Fruit fly (Drosophila melanogaster) whole organism, embryonic: ENCODE data around the gene CG43702.

Experiments
- ATbp ChIP-seq: fragments of 200-800 bp; sonication (Bioruptor generic); optimal IDR thresholded peaks from 2 replicates; lab custom pipeline; 2017; ENCODE audit warnings: missing biosample characterization, mild to moderate bottlenecking, missing genetic modification characterization, missing genetic modification reagents
- Blimp-1 ChIP-seq: fragments of 200-800 bp; sonication (Bioruptor generic); optimal IDR thresholded peaks from 3 replicates; lab custom pipeline; 2018; ENCODE audit warnings: missing biosample characterization, missing genetic modification characterization, mild to moderate bottlenecking, moderate library complexity, missing genetic modification reagents
- CG10274 ChIP-seq: fragments of 200-800 bp; sonication (Bioruptor generic); optimal IDR thresholded peaks from 3 replicates; lab custom pipeline; 2017; ENCODE audit warnings: missing biosample characterization, mild to moderate bottlenecking, missing genetic modification characterization
- CG10321 ChIP-seq: fragments of 200-800 bp; sonication (Bioruptor generic); IDR thresholded peaks from 2 replicates; pipeline ENCODE4 v1.3.6; 2022; ENCODE audit warnings: missing biosample characterization, missing genetic modification characterization
- CG10366 ChIP-seq: fragments of 200-800 bp; sonication (Bioruptor generic); IDR thresholded peaks from 2 replicates; pipeline ENCODE4 v1.3.6; 2022; ENCODE audit warnings: missing biosample characterization, missing genetic modification characterization
- CG10431 ChIP-seq: fragments of 200-800 bp; sonication (Bioruptor generic); optimal IDR thresholded peaks from 3 replicates; lab custom pipeline; 2018; ENCODE audit warnings: missing biosample characterization, mild to moderate bottlenecking, missing genetic modification characterization
- CG12219 ChIP-seq: fragments of 200-800 bp; sonication (Bioruptor generic); optimal IDR thresholded peaks from 3 replicates; lab custom pipeline; 2018; ENCODE audit warnings: missing biosample characterization, mild to moderate bottlenecking, missing genetic modification characterization
- CG12659 ChIP-seq: fragments of 200-800 bp; sonication (Bioruptor generic); optimal IDR thresholded peaks from 3 replicates; lab custom pipeline; 2017; ENCODE audit warnings: mild to moderate bottlenecking, missing biosample characterization, missing genetic modification reagents, missing genetic modification characterization
- CG12769 ChIP-seq: fragments of 200-800 bp; sonication (Bioruptor generic); optimal IDR thresholded peaks from 2 replicates; lab custom pipeline; 2019; ENCODE audit warnings: missing biosample characterization, mild to moderate bottlenecking, missing genetic modification characterization, moderate library complexity
- CG13296 ChIP-seq: fragments of 200-800 bp; sonication (Bioruptor generic); optimal IDR thresholded peaks from 3 replicates; lab custom pipeline; 2018; ENCODE audit warnings: missing biosample characterization, mild to moderate bottlenecking, missing genetic modification characterization
- CG13424 ChIP-seq: fragments of 200-800 bp; sonication (Bioruptor generic); optimal IDR thresholded peaks from 2 replicates; lab custom pipeline; 2019; ENCODE audit warnings: missing biosample characterization, mild to moderate bottlenecking, missing genetic modification characterization, moderate library complexity
- CG15011 ChIP-seq: fragments of 200-800 bp; sonication (Bioruptor generic); optimal IDR thresholded peaks from 3 replicates; lab custom pipeline; 2018; ENCODE audit warnings: missing biosample characterization, mild to moderate bottlenecking, missing genetic modification characterization
- CG15269 ChIP-seq: fragments of 200-800 bp; sonication (Bioruptor generic); optimal IDR thresholded peaks from 2 replicates; lab custom pipeline; 2018; ENCODE audit warnings: missing biosample characterization, mild to moderate bottlenecking, missing genetic modification characterization, moderate library complexity
- CG1602 ChIP-seq: fragments of 200-800 bp; sonication (Bioruptor generic); optimal IDR thresholded peaks from 3 replicates; lab custom pipeline; 2016; ENCODE audit warnings: missing biosample characterization, missing genetic modification characterization
- CG17328 ChIP-seq: fragments of 200-800 bp; sonication (Bioruptor generic); IDR thresholded peaks from 2 replicates; pipeline ENCODE4 v1.3.6; 2022; ENCODE audit warnings: missing biosample characterization, missing genetic modification characterization
- CG17385 ChIP-seq: fragments of 200-800 bp; sonication (Bioruptor generic); optimal IDR thresholded peaks from 3 replicates; lab custom pipeline; 2018; ENCODE audit warnings: missing biosample characterization, mild to moderate bottlenecking, missing genetic modification characterization
- CG3281 ChIP-seq: fragments of 200-800 bp; sonication (Bioruptor generic); optimal IDR thresholded peaks from 3 replicates; lab custom pipeline; 2017; ENCODE audit warnings: missing biosample characterization, mild to moderate bottlenecking, missing genetic modification characterization
- CG6791 ChIP-seq: fragments of 200-800 bp; sonication (Bioruptor generic); IDR thresholded peaks from 3 replicates; pipeline ENCODE4 v1.3.6; 2022; ENCODE audit warnings: missing biosample characterization, missing genetic modification characterization; ENCODE audit not compliant: partially characterized antibody
- CG6813 ChIP-seq: fragments of 200-800 bp; sonication (Bioruptor generic); optimal IDR thresholded peaks from 2 replicates; lab custom pipeline; 2017; ENCODE audit warnings: missing biosample characterization, missing genetic modification characterization, mild to moderate bottlenecking, moderate library complexity, missing genetic modification reagents
- CG7839 ChIP-seq: fragments of 200-800 bp; sonication (Bioruptor generic); optimal IDR thresholded peaks from 3 replicates; lab custom pipeline; 2018; ENCODE audit warnings: missing biosample characterization, mild to moderate bottlenecking, missing genetic modification characterization, moderate library complexity
- CG8924 ChIP-seq: fragments of 200-800 bp; optimal IDR thresholded peaks from 3 replicates; lab custom pipeline; 2019; ENCODE audit warnings: missing biosample characterization, mild to moderate bottlenecking, missing genetic modification characterization, moderate library complexity
- CG9727 ChIP-seq: fragments of 200-800 bp; sonication (Bioruptor generic); optimal IDR thresholded peaks from 3 replicates; lab custom pipeline; 2017; ENCODE audit warnings: missing biosample characterization, mild to moderate bottlenecking, missing genetic modification characterization
- Camta ChIP-seq: fragments of 200-800 bp; sonication (Bioruptor generic); optimal IDR thresholded peaks from 2 replicates; lab custom pipeline; 2016; ENCODE audit warnings: missing biosample characterization, missing genetic modification characterization
- D19A ChIP-seq: fragments of 200-800 bp; optimal IDR thresholded peaks from 3 replicates; lab custom pipeline; 2019; ENCODE audit warnings: missing biosample characterization, mild to moderate bottlenecking, missing genetic modification characterization, moderate library complexity
- Deaf1 ChIP-seq: fragments of 200-800 bp; optimal IDR thresholded peaks from 3 replicates; lab custom pipeline; 2019; ENCODE audit warnings: missing biosample characterization, mild to moderate bottlenecking, missing genetic modification characterization, moderate library complexity
- Dref ChIP-seq: fragments of 200-800 bp; sonication (Bioruptor generic); IDR thresholded peaks from 2 replicates; pipeline ENCODE4 v1.3.6; 2022; ENCODE audit warnings: missing biosample characterization, missing genetic modification characterization
- Ets65A ChIP-seq: fragments of 200-800 bp; sonication (Bioruptor generic); peaks from one replicate; lab custom pipeline; 2016; ENCODE audit warnings: missing biosample characterization, missing genetic modification characterization
- Fer1 ChIP-seq: fragments of 200-800 bp; sonication (Bioruptor generic); optimal IDR thresholded peaks from 2 replicates; lab custom pipeline; 2017; ENCODE audit warnings: missing biosample characterization, mild to moderate bottlenecking, missing genetic modification characterization
- Hr51 ChIP-seq, 2 experiments: fragments of 200-800 bp; sonication (Bioruptor generic); optimal IDR thresholded peaks; 2 replicates in 1 of 2; 3 replicates in 1 of 2; lab custom pipeline; 2016 to 2018; ENCODE audit warnings: missing biosample characterization in 2 of 2, missing genetic modification characterization in 2 of 2, mild to moderate bottlenecking in 1 of 2, moderate library complexity in 1 of 2
- NfI ChIP-seq: fragments of 200-800 bp; sonication (Bioruptor generic); optimal IDR thresholded peaks from 3 replicates; lab custom pipeline; 2018; ENCODE audit warnings: missing biosample characterization, mild to moderate bottlenecking, missing genetic modification characterization, moderate library complexity
- Optix ChIP-seq: fragments of 200-800 bp; sonication (Bioruptor generic); IDR thresholded peaks from 3 replicates; pipeline ENCODE4 v1.3.6; 2022; ENCODE audit warnings: missing biosample characterization, missing genetic modification characterization
- abd-A ChIP-seq: fragments of 200-800 bp; sonication (Bioruptor generic); optimal IDR thresholded peaks from 3 replicates; lab custom pipeline; 2019; ENCODE audit warnings: missing biosample characterization, mild to moderate bottlenecking, missing genetic modification characterization, moderate library complexity
- ara ChIP-seq: fragments of 200-800 bp; sonication (Bioruptor generic); IDR thresholded peaks from 2 replicates; pipeline ENCODE4 v1.3.6; 2022; ENCODE audit warnings: missing biosample characterization, missing genetic modification characterization
- ase ChIP-seq: fragments of 200-800 bp; sonication (Bioruptor generic); IDR thresholded peaks from 3 replicates; pipeline ENCODE4 v1.3.6; 2022; ENCODE audit warnings: missing biosample characterization, missing genetic modification characterization
- bbx ChIP-seq: fragments of 200-800 bp; sonication (Bioruptor generic); IDR thresholded peaks from 2 replicates; pipeline ENCODE4 v1.3.6; 2022; ENCODE audit warnings: missing biosample characterization, missing genetic modification characterization; ENCODE audit not compliant: partially characterized antibody
- bcd ChIP-seq: fragments of 200-800 bp; sonication (Bioruptor generic); optimal IDR thresholded peaks from 2 replicates; lab custom pipeline; 2017; ENCODE audit warnings: missing biosample characterization, mild to moderate bottlenecking, missing genetic modification characterization
- cas ChIP-seq: fragments of 200-800 bp; sonication (Bioruptor generic); IDR thresholded peaks from 2 replicates; pipeline ENCODE4 v1.3.6; 2022; ENCODE audit warnings: missing biosample characterization, missing genetic modification characterization
- caup ChIP-seq: fragments of 200-800 bp; sonication (Bioruptor generic); optimal IDR thresholded peaks from 3 replicates; lab custom pipeline; 2017; ENCODE audit warnings: missing biosample characterization, mild to moderate bottlenecking, missing genetic modification characterization, moderate library complexity; ENCODE audit not compliant: severe bottlenecking
- chinmo ChIP-seq: fragments of 200-800 bp; sonication (Bioruptor generic); IDR thresholded peaks from 4 replicates; pipeline ENCODE4 v1.3.6; 2022; ENCODE audit warnings: missing biosample characterization, missing genetic modification characterization; ENCODE audit not compliant: partially characterized antibody
- chm ChIP-seq: fragments of 200-800 bp; sonication (Bioruptor generic); IDR thresholded peaks from 2 replicates; pipeline ENCODE4 v1.3.6; 2022; ENCODE audit warnings: missing biosample characterization, missing genetic modification characterization
- dmrt99B ChIP-seq: fragments of 200-800 bp; sonication (Bioruptor generic); optimal IDR thresholded peaks from 2 replicates; lab custom pipeline; 2018; ENCODE audit warnings: missing biosample characterization, mild to moderate bottlenecking, missing genetic modification characterization, moderate library complexity
- ham ChIP-seq: fragments of 200-800 bp; sonication (Bioruptor generic); IDR thresholded peaks from 2 replicates; pipeline ENCODE4 v1.3.6; 2022; ENCODE audit warnings: missing biosample characterization, missing genetic modification characterization
- hth ChIP-seq: fragments of >200 bp; optimal IDR thresholded peaks from 2 replicates; lab custom pipeline; 2017; ENCODE audit warnings: inconsistent platforms
- ind ChIP-seq: fragments of 200-800 bp; sonication (Bioruptor generic); optimal IDR thresholded peaks from 3 replicates; lab custom pipeline; 2016; ENCODE audit warnings: missing biosample characterization, missing genetic modification characterization
- row ChIP-seq: fragments of 200-800 bp; sonication (Bioruptor generic); IDR thresholded peaks from 3 replicates; pipeline ENCODE4 v1.3.6; 2022; ENCODE audit warnings: missing biosample characterization, missing genetic modification characterization
- seq ChIP-seq: fragments of 200-800 bp; sonication (Bioruptor generic); IDR thresholded peaks from 2 replicates; pipeline ENCODE4 v1.3.6; 2022; ENCODE audit warnings: missing biosample characterization, missing genetic modification characterization
- tap ChIP-seq: fragments of 200-800 bp; optimal IDR thresholded peaks from 3 replicates; lab custom pipeline; 2019; ENCODE audit warnings: missing biosample characterization, mild to moderate bottlenecking, missing genetic modification characterization, moderate library complexity
- tgo ChIP-seq: fragments of 200-800 bp; sonication (Bioruptor generic); IDR thresholded peaks from 3 replicates; pipeline ENCODE4 v1.3.6; 2022; ENCODE audit warnings: missing biosample characterization, missing genetic modification characterization
- unc-4 ChIP-seq: fragments of 200-800 bp; sonication (Bioruptor generic); IDR thresholded peaks from 2 replicates; pipeline ENCODE4 v1.3.6; 2022; ENCODE audit warnings: missing biosample characterization, missing genetic modification characterization; ENCODE audit not compliant: partially characterized antibody

The CG43702 gene

DNA sequence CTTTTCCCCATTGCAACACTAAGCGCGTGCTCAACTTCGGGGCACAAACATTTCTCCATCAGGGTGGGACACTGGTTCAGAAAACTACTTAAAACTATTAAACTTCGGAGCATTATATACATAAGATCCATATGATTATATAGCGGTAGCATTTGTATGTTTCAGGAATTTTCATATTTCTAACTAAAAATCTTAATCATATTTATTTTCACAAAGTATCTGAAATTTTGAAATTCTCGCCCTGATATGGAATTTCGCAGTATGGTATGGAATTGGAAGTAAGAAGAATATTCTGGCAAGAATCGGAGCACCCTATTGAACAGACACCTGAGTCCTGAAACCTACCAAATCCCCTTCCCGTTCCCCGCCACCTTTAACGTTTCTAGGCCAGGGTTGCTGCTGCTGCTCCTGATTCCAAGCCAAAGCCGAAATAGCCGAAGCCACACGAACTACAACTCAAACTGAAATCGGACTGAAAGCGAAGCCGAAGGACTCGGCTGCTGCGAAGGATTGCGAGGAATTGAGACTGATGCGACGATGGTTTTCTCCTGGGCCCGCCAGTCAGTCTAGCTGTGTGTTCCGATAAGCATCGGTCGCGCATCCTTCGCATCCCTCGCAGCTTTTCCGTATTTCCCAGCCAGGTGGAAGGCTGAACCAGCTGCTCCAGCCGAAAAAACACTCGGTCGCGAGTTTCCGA, 23.5 kb downstream of the CG43702 start (continued):
- TF ChIP-seq CG15269 (tag; lab: Kevin White, UChicago) (peak; percentile 51), chm (GFP tag; lab: Robert Waterston, UW) (no peak), CG12219 (no peak), bbx (GFP tag; lab: Robert Waterston, UW) (no peak), CG17385 (GFP tag; lab: Kevin White, UChicago) (peak; percentile 30), CG6813 (peak; percentile 43), Optix (GFP tag; lab: Robert Waterston, UW) (no peak), Dref (GFP tag; lab: Robert Waterston, UW) (no peak), bcd (GFP tag; lab: Kevin White, UChicago) (no peak), CG3281 (GFP tag; lab: Kevin White, UChicago) (peak; percentile 70), CG10366 (GFP tag; lab: Robert Waterston, UW) (no peak), caup (GFP tag; lab: Kevin White, UChicago) (peak; percentile 52), cas (no peak), ham (GFP tag; lab: Robert Waterston, UW) (no peak), ind (GFP tag; lab: Kevin White, UChicago) (peak; percentile 11), CG9727 (GFP tag; lab: Kevin White, UChicago) (peak; percentile 20), Hr51 (GFP tag; optimal IDR thresholded peaks at IDR 0.05; lab: Kevin White, UChicago) (peak in 1 of 2 experiments; percentile 51), ara (GFP tag; lab: Robert Waterston, UW) (no peak), Camta (GFP tag; lab: Kevin White, UChicago) (no peak), ase (GFP tag; lab: Robert Waterston, UW) (0 out of 3 replicates have a peak, but pooled peaks have one; percentile 27), CG7839 (tag; lab: Kevin White, UChicago) (peak; percentile 49), CG13296 (peak; percentile 58), Ets65A (GFP tag; lab: Kevin White, UChicago) (peak; percentile 14), CG12769 (tag; lab: Kevin White, UChicago) (peak; percentile 49), CG10431 (GFP tag; lab: Kevin White, UChicago) (no peak), NfI (GFP tag; lab: Kevin White, UChicago) (peak; percentile 57), tap (peak; percentile 0), chinmo (GFP tag; lab: Robert Waterston, UW) (no peak), CG10274 (GFP tag; lab: Kevin White, UChicago) (no peak), dmrt99B (tag; lab: Kevin White, UChicago) (peak; percentile 56), ATbp (GFP tag; lab: Kevin White, UChicago) (no peak), Deaf1 (tag; lab: Kevin White, UChicago) (peak; percentile 95), Fer1 (peak; percentile 78), CG8924 (peak; percentile 19), Blimp-1 (GFP tag; lab: Kevin White, UChicago) (no peak), abd-A (tag; lab: Kevin White, UChicago) (no peak), unc-4 (GFP tag; lab: Robert Waterston, UW) (0 out of 2 replicates have a peak, but pooled peaks have one; percentile 13), hth (no peak), CG12659 (GFP tag; lab: Kevin White, UChicago) (peak; percentile 28), CG10321 (GFP tag; lab: Robert Waterston, UW) (no peak), seq (0 out of 2 replicates have a peak, but pooled peaks have one; percentile 11), CG17328 (no peak), CG13424 (tag; lab: Kevin White, UChicago) (peak; percentile 53), CG6791 (no peak), D19A (tag; lab: Kevin White, UChicago) (peak; percentile 6), tgo (GFP tag; lab: Robert Waterston, UW) (no peak), row (peak; percentile 48; the same call in 2 of the 3 replicates), CG1602 (GFP tag; lab: Kevin White, UChicago) (no peak), CG15011 (no peak)
